Fruit fly (Drosophila melanogaster): ENCODE measurements around the gene CG43783.

CG43783 gene

dm6 chr3L:8953199-8953956 lies 694 bp downstream of the CG43783 start:
- TF ChIP-seq h (GFP tag; optimal IDR thresholded peaks at IDR 0.05) (peak; percentile 56), dsf (GFP tag; optimal IDR thresholded peaks at IDR 0.05; ENCODE audit: borderline replicate concordance) (no peak), Dif (GFP tag; optimal IDR thresholded peaks at IDR 0.05; ENCODE audit: partially characterized antibody) (peak; percentile 4), dl (GFP tag; optimal IDR thresholded peaks at IDR 0.05; ENCODE audit: insufficient read depth in 1 of 2, partially characterized antibody in 2 of 2) (no peak), sv (GFP tag; optimal IDR thresholded peaks at IDR 0.05) (peak; percentile 12), Dfd (GFP tag; optimal IDR thresholded peaks at IDR 0.05) (no peak), br (GFP tag; optimal IDR thresholded peaks at IDR 0.05) (peak; percentile 58), fru (GFP tag; optimal IDR thresholded peaks at IDR 0.05) (peak; percentile 43), Abd-B (GFP tag; optimal IDR thresholded peaks at IDR 0.05) (no peak), CG32264 (GFP tag; optimal IDR thresholded peaks at IDR 0.05) (no peak), rgr (GFP tag; optimal IDR thresholded peaks at IDR 0.05) (peak; percentile 32), tai (GFP tag; optimal IDR thresholded peaks at IDR 0.05) (no peak), Rel (GFP tag; optimal IDR thresholded peaks at IDR 0.05) (no peak), Rel (tag; optimal IDR thresholded peaks at IDR 0.05) (no peak), lola (GFP tag; optimal IDR thresholded peaks at IDR 0.05) (no peak), N (GFP tag; optimal IDR thresholded peaks at IDR 0.05) (no peak), ey (GFP tag; optimal IDR thresholded peaks at IDR 0.05) (peak; percentile 36), Jra (GFP tag; optimal IDR thresholded peaks at IDR 0.05) (no peak), HLH106 (tag; optimal IDR thresholded peaks at IDR 0.05) (peak; percentile 66), psq (GFP tag; optimal IDR thresholded peaks at IDR 0.05) (no peak), CG9705 (GFP tag; optimal IDR thresholded peaks at IDR 0.05) (no peak), Hnf4 (GFP tag; optimal IDR thresholded peaks at IDR 0.05) (peak; percentile 29), OdsH (GFP tag; optimal IDR thresholded peaks at IDR 0.05) (peak; percentile 15), woc (GFP tag; optimal IDR thresholded peaks at IDR 0.05) (peak; percentile 65), usp (GFP tag; optimal IDR thresholded peaks at IDR 0.05) (no peak), Mio (GFP tag; optimal IDR thresholded peaks at IDR 0.05) (no peak), foxo (GFP tag; optimal IDR thresholded peaks at IDR 0.05) (peak in 1 of 2 experiments; percentile 62), Vsx2 (GFP tag; optimal IDR thresholded peaks at IDR 0.05; ENCODE audit: partially characterized antibody) (peak; percentile 53), Sp1 (GFP tag; optimal IDR thresholded peaks at IDR 0.05) (peak; percentile 61), jim (GFP tag; optimal IDR thresholded peaks at IDR 0.05) (no peak), pan (optimal IDR thresholded peaks at IDR 0.05) (no peak), Myc (optimal IDR thresholded peaks at IDR 0.05) (no peak)

DNA sequence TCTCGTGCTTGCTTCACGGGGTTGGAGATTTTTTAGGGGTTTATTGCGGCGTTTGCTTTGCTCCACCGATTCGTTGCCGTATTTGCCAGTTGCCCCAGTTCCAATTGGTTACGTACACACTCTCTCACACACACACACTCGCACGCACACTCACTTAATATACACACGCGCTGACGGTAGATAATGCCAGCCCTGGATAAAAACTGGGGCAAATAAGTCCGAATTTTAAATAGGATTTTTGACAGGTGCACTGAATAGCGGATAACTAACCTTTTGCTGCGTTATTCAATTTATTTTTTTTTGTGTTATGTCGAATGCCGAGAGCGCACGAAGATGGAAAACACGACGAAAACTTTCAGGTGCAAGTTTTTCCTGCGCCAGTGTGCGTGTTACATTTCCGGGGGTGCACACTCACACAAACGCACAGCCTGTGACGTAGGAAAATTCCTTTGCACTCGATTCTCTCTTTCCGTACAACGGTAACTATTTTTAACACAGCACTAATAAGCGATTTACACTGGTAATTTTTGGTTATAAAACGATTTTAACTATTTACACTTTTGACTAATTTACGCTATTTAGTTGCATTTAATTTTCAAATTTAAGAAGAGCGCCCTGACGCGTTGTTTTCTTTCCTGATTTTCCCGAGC lies 1.4 kb downstream of the CG43783 start:
- no peak for TF ChIP-seq Abd-B (GFP tag; optimal IDR thresholded peaks at IDR 0.05)
- no peak for TF ChIP-seq brk (GFP tag; optimal IDR thresholded peaks at IDR 0.05)

DNA sequence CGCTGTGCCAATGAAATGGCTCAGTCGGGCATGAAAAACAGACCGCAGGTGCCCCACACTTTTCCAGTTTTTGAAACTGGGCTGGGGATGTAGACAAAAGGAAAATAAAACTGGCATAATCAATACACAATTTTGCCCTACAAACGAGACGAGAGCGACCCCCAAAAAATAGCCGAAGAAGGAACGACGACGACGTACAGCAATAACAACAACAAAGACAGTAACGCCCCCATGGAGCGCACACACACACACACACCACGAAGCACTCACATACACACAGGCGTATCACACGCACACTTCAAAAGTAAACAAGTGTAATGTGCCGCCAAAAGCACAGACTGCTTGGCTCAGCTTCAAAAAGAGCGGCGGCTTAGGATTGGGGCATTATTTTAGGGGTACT lies 2.6 kb downstream of the CG43783 start:
- TF ChIP-seq Hr83 (GFP tag; optimal IDR thresholded peaks at IDR 0.05; ENCODE audit: poor library complexity, severe bottlenecking) (peak; percentile 1), OdsH (GFP tag; optimal IDR thresholded peaks at IDR 0.05) (no peak)

DNA sequence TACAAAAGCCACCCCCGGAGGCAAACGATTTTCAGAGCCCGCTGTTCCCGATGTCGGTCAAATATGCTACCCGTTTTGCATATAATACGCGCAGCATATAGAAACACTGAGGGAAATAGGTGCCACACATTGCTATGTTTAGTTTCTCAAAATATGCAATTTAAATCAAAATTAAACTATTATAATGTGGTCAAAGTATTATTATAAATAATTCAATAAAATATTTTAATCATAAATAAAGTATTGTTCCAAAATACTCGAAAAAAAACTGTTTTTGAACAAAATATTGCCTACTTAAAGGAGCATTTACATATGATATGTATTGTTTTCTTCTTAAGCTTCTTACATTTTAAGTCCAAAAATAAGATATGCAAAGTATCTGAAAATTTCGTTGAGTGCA lies 3.1 kb downstream of the CG43783 start:
- no peak for TF ChIP-seq OdsH (GFP tag; optimal IDR thresholded peaks at IDR 0.05)
